Worm (Caenorhabditis elegans): Measurements from ENCODE around the gene ctsa-3.2.

- no peak for TF ChIP-seq klf-2 (GFP tag; conservative IDR thresholded peaks at IDR 0.05)
- no peak for TF ChIP-seq T22C8.4 (GFP tag; IDR thresholded peaks at IDR 0.05)
- TF ChIP-seq flt-1 (GFP tag; IDR thresholded peaks at IDR 0.05) = no peak
- TF ChIP-seq ztf-23 (GFP tag; IDR thresholded peaks at IDR 0.05) = no peak
- TF ChIP-seq cog-1 (tag; optimal IDR thresholded peaks at IDR 0.05) = no peak
These were observed 13.6 kb downstream of the ctsa-3.2 start for ce11 chrII:9888549-9888948.

Data from whole organism, midembryonic.